Fruit fly (Drosophila melanogaster): ENCODE measurements around the gene Ephrin.
A peak's percentile ranks its signal among the peaks of the same experiment; 100 is the strongest.

The Ephrin gene

dm6 chr4:588514-588913 is 17.0 kb downstream of the Ephrin start:
- peak; percentile 21 for TF ChIP-seq Blimp-1 (GFP tag; optimal IDR thresholded peaks at IDR 0.05)
- TF ChIP-seq lz (GFP tag; optimal IDR thresholded peaks at IDR 0.05) = no peak

- TF ChIP-seq Sox14 (GFP tag; optimal IDR thresholded peaks at IDR 0.05) = no peak
- no peak for TF ChIP-seq CG11902 (GFP tag; optimal IDR thresholded peaks at IDR 0.05)
- TF ChIP-seq fd85E (GFP tag; optimal IDR thresholded peaks at IDR 0.05) = no peak
- no peak for TF ChIP-seq CG4318 (GFP tag; optimal IDR thresholded peaks at IDR 0.05)
- TF ChIP-seq pdm3 (GFP tag; optimal IDR thresholded peaks at IDR 0.05) = no peak
- no peak for TF ChIP-seq OdsH (GFP tag; optimal IDR thresholded peaks at IDR 0.05)
- no peak for TF ChIP-seq CG8319 (GFP tag; optimal IDR thresholded peaks at IDR 0.05)
- no peak for TF ChIP-seq CG6276 (GFP tag; optimal IDR thresholded peaks at IDR 0.05)
- TF ChIP-seq Gug (GFP tag; IDR thresholded peaks at IDR 0.05) = no peak
- no peak for TF ChIP-seq CG7368 (GFP tag; optimal IDR thresholded peaks at IDR 0.05)
These were observed 35.9 kb downstream of the Ephrin start, which contains the start of gene onecut for dm6 chr4:607498-607897. onecut (minus strand) TSS chr4:607649.

dm6 chr4:610398-611319 is 39.1 kb downstream of the Ephrin start, which contains the start of gene Eph:
Eph (plus strand) TSS chr4:610684.
- no peak for TF ChIP-seq CG6276 (GFP tag; optimal IDR thresholded peaks at IDR 0.05)
- peak; percentile 12 for TF ChIP-seq Hr4 (GFP tag; optimal IDR thresholded peaks at IDR 0.05)
- no peak for TF ChIP-seq cyc (GFP tag; optimal IDR thresholded peaks at IDR 0.05)
- no peak for TF ChIP-seq CG8632 (GFP tag; optimal IDR thresholded peaks at IDR 0.05)
- no peak for TF ChIP-seq Ets21C (GFP tag; optimal IDR thresholded peaks at IDR 0.05)
- TF ChIP-seq ss (GFP tag; optimal IDR thresholded peaks at IDR 0.05) = no peak
- peak; percentile 77 for TF ChIP-seq Eip78C (GFP tag)
- no peak for TF ChIP-seq dsx (GFP tag; optimal IDR thresholded peaks at IDR 0.05; ENCODE audit: poor library complexity, severe bottlenecking)
- peak; percentile 7 for TF ChIP-seq esn (GFP tag; optimal IDR thresholded peaks at IDR 0.05)
- no peak for TF ChIP-seq svp (GFP tag)
- TF ChIP-seq CG6163 (GFP tag; IDR thresholded peaks at IDR 0.05) = no peak
- no peak for TF ChIP-seq Smox (GFP tag; optimal IDR thresholded peaks at IDR 0.05)
- no peak for TF ChIP-seq CG3032 (tag; optimal IDR thresholded peaks at IDR 0.05)
- peak; percentile 4 for TF ChIP-seq topi (GFP tag; optimal IDR thresholded peaks at IDR 0.05)

DNA sequence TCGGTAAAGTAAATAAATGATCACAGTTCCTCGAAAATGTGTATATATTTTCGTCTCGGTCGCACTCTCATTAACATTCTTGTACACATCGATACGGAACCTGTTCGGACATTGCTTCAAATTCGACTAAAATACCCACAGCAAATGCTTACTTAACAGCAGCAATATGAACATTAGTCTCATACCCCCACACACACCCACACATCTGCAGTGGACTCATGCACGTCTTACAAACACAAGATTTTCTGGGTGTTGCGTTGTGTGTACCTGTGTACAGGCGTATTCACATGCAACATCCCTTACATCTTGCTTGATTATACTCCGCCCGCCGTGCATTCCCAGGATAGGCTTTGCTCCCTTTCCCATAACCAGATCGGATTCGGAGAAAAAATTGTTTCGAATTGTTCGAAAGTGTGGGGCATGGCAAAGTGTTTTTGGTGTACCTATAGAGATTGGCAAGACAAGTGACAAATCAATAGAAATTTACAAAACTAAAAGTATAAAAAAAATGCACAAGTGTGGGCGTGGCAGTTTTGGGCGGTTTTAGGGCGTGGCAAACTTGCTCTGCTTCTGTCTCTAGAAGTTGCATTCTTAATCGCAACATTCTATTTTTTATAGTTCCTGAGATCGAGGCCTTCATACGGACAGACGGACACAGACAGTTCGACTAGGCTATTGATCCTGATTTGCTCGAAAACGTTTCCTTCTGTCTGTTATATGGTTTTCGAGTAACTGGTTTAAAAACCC is 54.5 kb downstream of the Ephrin start, which contains the start of gene mav:
TSS of gene mav (minus strand) at position 134 of the 747 bp plus-strand sequence.
- TF ChIP-seq lz (GFP tag; optimal IDR thresholded peaks at IDR 0.05) (no peak), CG11762 (GFP tag; optimal IDR thresholded peaks at IDR 0.05; ENCODE audit: insufficient read depth) (no peak), CG3032 (tag; optimal IDR thresholded peaks at IDR 0.05) (no peak), CG6276 (GFP tag; optimal IDR thresholded peaks at IDR 0.05) (no peak), CG8119 (GFP tag; IDR thresholded peaks at IDR 0.05) (no peak), eg (GFP tag; IDR thresholded peaks at IDR 0.05) (no peak), CG9139 (GFP tag; optimal IDR thresholded peaks at IDR 0.05) (no peak), CG6792 (GFP tag; optimal IDR thresholded peaks at IDR 0.05) (no peak), vri (GFP tag; optimal IDR thresholded peaks at IDR 0.05) (peak; percentile 16), acj6 (GFP tag; optimal IDR thresholded peaks at IDR 0.05) (no peak), Eip78C (GFP tag) (peak; percentile 51), esn (GFP tag; optimal IDR thresholded peaks at IDR 0.05) (no peak), OdsH (GFP tag; optimal IDR thresholded peaks at IDR 0.05) (no peak), Hr38 (GFP tag; optimal IDR thresholded peaks at IDR 0.05) (no peak), Sox102F (GFP tag; optimal IDR thresholded peaks at IDR 0.05) (peak; percentile 29), spab (GFP tag; optimal IDR thresholded peaks at IDR 0.05) (no peak), CG6808 (GFP tag; optimal IDR thresholded peaks at IDR 0.05) (peak; percentile 51), salr (GFP tag; optimal IDR thresholded peaks at IDR 0.05) (no peak), CG6854 (GFP tag; optimal IDR thresholded peaks at IDR 0.05) (peak; percentile 72), CG3919 (GFP tag; optimal IDR thresholded peaks at IDR 0.05) (no peak), net (GFP tag; optimal IDR thresholded peaks at IDR 0.05) (no peak), CG10631 (GFP tag; optimal IDR thresholded peaks at IDR 0.05) (no peak), Hr39 (GFP tag; optimal IDR thresholded peaks at IDR 0.05) (no peak), CG1621 (tag; optimal IDR thresholded peaks at IDR 0.05) (no peak), Sox14 (GFP tag; optimal IDR thresholded peaks at IDR 0.05) (no peak), CG6163 (GFP tag; IDR thresholded peaks at IDR 0.05) (no peak)

Measured in whole organism, prepupa.